Fruit fly (Drosophila melanogaster) whole organism, embryonic: Measurements from ENCODE around the gene Sema5c.
A peak's percentile ranks its signal among the peaks of the same experiment; 100 is the strongest.

Source experiments
- Ada2b ChIP-seq: fragments of 200-800 bp; sonication (Bioruptor generic); IDR thresholded peaks from 2 replicates; pipeline ENCODE4 v1.3.6; 2022; ENCODE audit warnings: missing biosample characterization, missing genetic modification characterization
- B-H2 ChIP-seq: fragments of 200-800 bp; sonication (Bioruptor generic); optimal IDR thresholded peaks from 2 replicates; lab custom pipeline; 2018; ENCODE audit warnings: missing biosample characterization, mild to moderate bottlenecking, missing genetic modification characterization
- CG10543 ChIP-seq: fragments of 200-800 bp; sonication (Bioruptor generic); optimal IDR thresholded peaks from 3 replicates; lab custom pipeline; 2017; ENCODE audit warnings: missing biosample characterization, mild to moderate bottlenecking, missing genetic modification characterization, moderate library complexity
- CG11504 ChIP-seq: fragments of 200-800 bp; sonication (Bioruptor generic); optimal IDR thresholded peaks from 3 replicates; lab custom pipeline; 2019; ENCODE audit warnings: missing biosample characterization, mild to moderate bottlenecking, missing genetic modification characterization, moderate library complexity
- CG13894 ChIP-seq: fragments of 200-800 bp; sonication (Bioruptor generic); optimal IDR thresholded peaks from 3 replicates; lab custom pipeline; 2018; ENCODE audit warnings: missing biosample characterization, mild to moderate bottlenecking, missing genetic modification characterization, moderate library complexity
- CG14441 ChIP-seq: fragments of 200-800 bp; sonication (Bioruptor generic); IDR thresholded peaks from 2 replicates; pipeline ENCODE4 v1.3.6; 2022; ENCODE audit warnings: missing biosample characterization, missing genetic modification characterization
- CG14667 ChIP-seq: fragments of 200-800 bp; sonication (Bioruptor generic); IDR thresholded peaks from 2 replicates; pipeline ENCODE4 v1.3.6; 2022; ENCODE audit warnings: missing biosample characterization, missing genetic modification characterization
- CG14860 ChIP-seq: fragments of 200-800 bp; sonication (Bioruptor generic); IDR thresholded peaks from 3 replicates; pipeline ENCODE4 v1.3.6; 2022; ENCODE audit warnings: missing biosample characterization, missing genetic modification characterization; ENCODE audit not compliant: partially characterized antibody
- CG1602 ChIP-seq: fragments of 200-800 bp; sonication (Bioruptor generic); optimal IDR thresholded peaks from 3 replicates; lab custom pipeline; 2016; ENCODE audit warnings: missing biosample characterization, missing genetic modification characterization
- CG1647 ChIP-seq: fragments of 200-800 bp; sonication (Bioruptor generic); optimal IDR thresholded peaks from 3 replicates; lab custom pipeline; 2016; ENCODE audit warnings: missing biosample characterization, missing genetic modification characterization
- CG16863 ChIP-seq: fragments of 200-800 bp; sonication (Bioruptor generic); optimal IDR thresholded peaks from 3 replicates; lab custom pipeline; 2016; ENCODE audit warnings: missing biosample characterization, missing genetic modification characterization
- CG1792 ChIP-seq: fragments of 200-800 bp; sonication (Bioruptor generic); optimal IDR thresholded peaks from 2 replicates; lab custom pipeline; 2016; ENCODE audit warnings: missing biosample characterization, missing genetic modification characterization
- CG2116 ChIP-seq: fragments of 200-800 bp; sonication (Bioruptor generic); optimal IDR thresholded peaks from 3 replicates; lab custom pipeline; 2018; ENCODE audit warnings: missing biosample characterization, mild to moderate bottlenecking, missing genetic modification characterization
- CG2875 ChIP-seq: fragments of 200-800 bp; sonication (Bioruptor generic); optimal IDR thresholded peaks from 2 replicates; lab custom pipeline; 2017; ENCODE audit warnings: missing biosample characterization, mild to moderate bottlenecking, missing genetic modification characterization, missing genetic modification reagents
- CG32772 ChIP-seq: fragments of 200-800 bp; sonication (Bioruptor generic); IDR thresholded peaks from 2 replicates; pipeline ENCODE4 v1.3.6; 2022; ENCODE audit warnings: missing biosample characterization, missing genetic modification characterization
- CG3726 ChIP-seq: fragments of 200-800 bp; sonication (Bioruptor generic); IDR thresholded peaks from 3 replicates; pipeline ENCODE4, ENCODE4 v1.3.6; 2022; ENCODE audit warnings: missing biosample characterization, missing genetic modification characterization
- CG3847 ChIP-seq: fragments of 200-800 bp; sonication (Bioruptor generic); IDR thresholded peaks from 2 replicates; pipeline ENCODE4 v1.3.6; 2022; ENCODE audit warnings: missing biosample characterization, missing genetic modification characterization
- CG8765 ChIP-seq: fragments of 200-800 bp; sonication (Bioruptor generic); IDR thresholded peaks from 2 replicates; pipeline ENCODE4 v1.3.6; 2022; ENCODE audit warnings: missing biosample characterization, missing genetic modification characterization
- CTCF ChIP-seq: fragments of 200-800 bp; sonication (Bioruptor generic); optimal IDR thresholded peaks from 2 replicates; lab custom pipeline; 2017; ENCODE audit warnings: missing biosample characterization, mild to moderate bottlenecking, missing genetic modification characterization, moderate library complexity
- Dek ChIP-seq: fragments of 200-800 bp; sonication (Bioruptor generic); optimal IDR thresholded peaks from 3 replicates; lab custom pipeline; 2019; ENCODE audit warnings: missing biosample characterization, mild to moderate bottlenecking, missing genetic modification characterization, moderate library complexity
- Doc2 ChIP-seq: fragments of 200-800 bp; sonication (Bioruptor generic); IDR thresholded peaks from 2 replicates; pipeline ENCODE4 v1.3.6; 2022; ENCODE audit warnings: missing biosample characterization, missing genetic modification characterization
- Ets65A ChIP-seq: fragments of 200-800 bp; sonication (Bioruptor generic); peaks from one replicate; lab custom pipeline; 2016; ENCODE audit warnings: missing biosample characterization, missing genetic modification characterization
- HLH4C ChIP-seq: fragments of 200-800 bp; sonication (Bioruptor generic); IDR thresholded peaks from 3 replicates; pipeline ENCODE4 v1.3.6; 2022; ENCODE audit warnings: missing biosample characterization, missing genetic modification characterization; ENCODE audit not compliant: partially characterized antibody
- Hr39 ChIP-seq: fragments of >200 bp; optimal IDR thresholded peaks from 2 replicates; lab custom pipeline; 2017
- Nf-YC ChIP-seq: fragments of 200-800 bp; optimal IDR thresholded peaks from 3 replicates; lab custom pipeline; 2019; ENCODE audit warnings: missing biosample characterization, mild to moderate bottlenecking, missing genetic modification characterization, moderate library complexity
- Opbp ChIP-seq: fragments of 200-800 bp; sonication (Bioruptor generic); IDR thresholded peaks from 3 replicates; pipeline ENCODE4 v1.3.6; 2022; ENCODE audit warnings: missing biosample characterization, missing genetic modification characterization; ENCODE audit not compliant: partially characterized antibody
- Sry-β ChIP-seq: fragments of 200-800 bp; sonication (Bioruptor generic); optimal IDR thresholded peaks from 2 replicates; lab custom pipeline; 2018; ENCODE audit warnings: missing biosample characterization, mild to moderate bottlenecking, missing genetic modification characterization, moderate library complexity
- Ssrp ChIP-seq: fragments of 200-800 bp; sonication (Bioruptor generic); optimal IDR thresholded peaks from 2 replicates; lab custom pipeline; 2018; ENCODE audit warnings: missing biosample characterization, mild to moderate bottlenecking, missing genetic modification characterization, moderate library complexity
- TFAM ChIP-seq: fragments of 200-800 bp; sonication (Bioruptor generic); optimal IDR thresholded peaks from 2 replicates; lab custom pipeline; 2017; ENCODE audit warnings: missing biosample characterization, missing genetic modification characterization, inconsistent platforms
- Vsx1 ChIP-seq: fragments of 200-800 bp; sonication (Bioruptor generic); optimal IDR thresholded peaks from 2 replicates; lab custom pipeline; 2017; ENCODE audit warnings: missing biosample characterization, mild to moderate bottlenecking, missing genetic modification characterization, missing genetic modification reagents
- bowl ChIP-seq: fragments of 200-800 bp; sonication (Bioruptor generic); IDR thresholded peaks from 2 replicates; pipeline ENCODE4 v1.3.6; 2022; ENCODE audit warnings: missing biosample characterization, missing genetic modification characterization
- br ChIP-seq: fragments of >200 bp; optimal IDR thresholded peaks from 2 replicates; lab custom pipeline; 2017
- corto ChIP-seq: fragments of 200-800 bp; sonication (Bioruptor generic); optimal IDR thresholded peaks from 2 replicates; lab custom pipeline; 2016; ENCODE audit warnings: missing biosample characterization, mild to moderate bottlenecking, missing genetic modification characterization, moderate library complexity
- dimm ChIP-seq: fragments of 200-800 bp; sonication (Bioruptor generic); IDR thresholded peaks from 2 replicates; pipeline ENCODE4 v1.3.6; 2022; ENCODE audit warnings: missing biosample characterization, missing genetic modification characterization
- eve ChIP-seq, 2 experiments: fragments of >200 bp; optimal IDR thresholded peaks; 2 replicates each; lab custom pipeline; 2017; ENCODE audit warnings: missing biosample characterization in 2 of 2, missing genetic modification characterization in 2 of 2
- fd102C ChIP-seq: fragments of 200-800 bp; sonication (Bioruptor generic); optimal IDR thresholded peaks from 2 replicates; lab custom pipeline; 2018; ENCODE audit warnings: missing biosample characterization, mild to moderate bottlenecking, missing genetic modification characterization, moderate library complexity
- fd96Cb ChIP-seq: fragments of 200-800 bp; sonication (Bioruptor generic); optimal IDR thresholded peaks from 2 replicates; lab custom pipeline; 2018; ENCODE audit warnings: missing biosample characterization, mild to moderate bottlenecking, missing genetic modification characterization, moderate library complexity
- gfzf ChIP-seq: fragments of 200-800 bp; sonication (Bioruptor generic); optimal IDR thresholded peaks from 2 replicates; lab custom pipeline; 2016; ENCODE audit warnings: missing biosample characterization, mild to moderate bottlenecking, missing genetic modification characterization, moderate library complexity
- her ChIP-seq: fragments of 200-800 bp; sonication (Bioruptor generic); optimal IDR thresholded peaks from 2 replicates; lab custom pipeline; 2016; ENCODE audit warnings: missing biosample characterization, missing genetic modification characterization
- jigr1 ChIP-seq: fragments of 200-800 bp; sonication (Bioruptor generic); IDR thresholded peaks from 3 replicates; pipeline ENCODE4 v1.3.6; 2022; ENCODE audit warnings: missing biosample characterization, missing genetic modification characterization
- kah ChIP-seq: fragments of 200-800 bp; sonication (Bioruptor generic); optimal IDR thresholded peaks from 2 replicates; lab custom pipeline; 2018; ENCODE audit warnings: missing biosample characterization, mild to moderate bottlenecking, missing genetic modification characterization
- kni ChIP-seq: fragments of 200-800 bp; sonication (Bioruptor generic); optimal IDR thresholded peaks from 3 replicates; lab custom pipeline; 2017; ENCODE audit warnings: mild to moderate bottlenecking, missing biosample characterization, missing genetic modification reagents, missing genetic modification characterization
- mam ChIP-seq: fragments of 200-800 bp; sonication (Bioruptor generic); optimal IDR thresholded peaks from 3 replicates; lab custom pipeline; 2016; ENCODE audit warnings: missing biosample characterization, missing genetic modification characterization
- onecut ChIP-seq: fragments of 200-800 bp; sonication (Bioruptor generic); IDR thresholded peaks from 2 replicates; pipeline ENCODE4 v1.3.6; 2022; ENCODE audit warnings: missing biosample characterization, missing genetic modification characterization
- p53 ChIP-seq: fragments of 200-800 bp; sonication (Bioruptor generic); optimal IDR thresholded peaks from 2 replicates; lab custom pipeline; 2016; ENCODE audit warnings: missing biosample characterization, missing genetic modification characterization
- pho ChIP-seq: fragments of 200-800 bp; sonication (Bioruptor generic); optimal IDR thresholded peaks from 2 replicates; lab custom pipeline; 2016; ENCODE audit warnings: missing biosample characterization, missing genetic modification characterization
- salm ChIP-seq: fragments of 200-800 bp; sonication (Bioruptor generic); optimal IDR thresholded peaks from 2 replicates; lab custom pipeline; 2018; ENCODE audit warnings: missing biosample characterization, mild to moderate bottlenecking, missing genetic modification characterization
- sima ChIP-seq: fragments of 200-800 bp; sonication (Bioruptor generic); optimal IDR thresholded peaks from 2 replicates; lab custom pipeline; 2016; ENCODE audit warnings: missing biosample characterization, missing genetic modification characterization
- slou ChIP-seq: fragments of 200-800 bp; sonication (Bioruptor generic); optimal IDR thresholded peaks from 3 replicates; lab custom pipeline; 2016; ENCODE audit warnings: missing biosample characterization, missing genetic modification characterization
- wek ChIP-seq: fragments of 200-800 bp; sonication (Bioruptor generic); optimal IDR thresholded peaks from 3 replicates; lab custom pipeline; 2018; ENCODE audit warnings: missing biosample characterization, mild to moderate bottlenecking, missing genetic modification characterization, moderate library complexity
- yki ChIP-seq: fragments of >200 bp; optimal IDR thresholded peaks from 3 replicates; lab custom pipeline; 2018
- zen ChIP-seq: fragments of 200-800 bp; sonication (Bioruptor generic); optimal IDR thresholded peaks from 3 replicates; lab custom pipeline; 2018; ENCODE audit warnings: missing biosample characterization, mild to moderate bottlenecking, missing genetic modification characterization, moderate library complexity

The Sema5c gene

dm6 chr3L:12037449-12038163 lies 44.0 kb downstream of the Sema5c start (continued):
- TF ChIP-seq TFAM (GFP tag; lab: Kevin White, UChicago), result no peak
- no peak for TF ChIP-seq Vsx1 (GFP tag; lab: Kevin White, UChicago)
- TF ChIP-seq CG13894 (tag; lab: Kevin White, UChicago), result peak; percentile 66
- TF ChIP-seq eve (GFP tag; optimal IDR thresholded peaks at IDR 0.05; lab: Kevin White, UChicago), result peak in 1 of 2 experiments; percentile 55
- TF ChIP-seq corto (GFP tag; lab: Kevin White, UChicago), result no peak
- TF ChIP-seq CG16863 (GFP tag; lab: Kevin White, UChicago), result peak; percentile 20
- no peak for TF ChIP-seq pho (GFP tag; lab: Kevin White, UChicago)
- TF ChIP-seq CG3726, result no peak
- no peak for TF ChIP-seq salm (tag; lab: Kevin White, UChicago)
- TF ChIP-seq CG1792 (GFP tag; lab: Kevin White, UChicago), result peak; percentile 36
- no peak for TF ChIP-seq jigr1
- TF ChIP-seq CG8765 (GFP tag; lab: Robert Waterston, UW), result no peak
- no peak for TF ChIP-seq her (GFP tag; lab: Kevin White, UChicago)
- TF ChIP-seq dimm (GFP tag; lab: Robert Waterston, UW), result no peak
- TF ChIP-seq br (lab: Kevin White, UChicago), result no peak
- TF ChIP-seq CG2116, result no peak
- peak; percentile 15 for TF ChIP-seq Ssrp
- TF ChIP-seq CTCF, result no peak
- TF ChIP-seq mam (GFP tag; lab: Kevin White, UChicago), result peak; percentile 1
- peak; percentile 62 for TF ChIP-seq Ada2b
- no peak for TF ChIP-seq B-H2 (GFP tag; lab: Kevin White, UChicago)
- TF ChIP-seq sima (GFP tag; lab: Kevin White, UChicago), result no peak
- TF ChIP-seq CG32772 (GFP tag; lab: Robert Waterston, UW), result peak; percentile 65
- no peak for TF ChIP-seq Dek (tag; lab: Kevin White, UChicago)
- TF ChIP-seq Ets65A, result peak; percentile 39
- no peak for TF ChIP-seq fd102C (GFP tag; lab: Kevin White, UChicago)
- TF ChIP-seq yki (lab: Kevin White, UChicago), result no peak
- no peak for TF ChIP-seq slou (GFP tag; lab: Kevin White, UChicago)
- TF ChIP-seq CG10543 (GFP tag; lab: Kevin White, UChicago), result no peak
- peak; percentile 58 for TF ChIP-seq CG11504 (tag; lab: Kevin White, UChicago)
- no peak for TF ChIP-seq p53 (GFP tag; lab: Kevin White, UChicago)
- no peak for TF ChIP-seq kni (GFP tag; lab: Kevin White, UChicago)
- no peak for TF ChIP-seq CG1647 (GFP tag; lab: Kevin White, UChicago)
- TF ChIP-seq CG2875 (GFP tag; lab: Kevin White, UChicago), result no peak
- no peak for TF ChIP-seq Doc2 (GFP tag; lab: Robert Waterston, UW)
- TF ChIP-seq HLH4C (GFP tag; lab: Robert Waterston, UW), result no peak
- peak; percentile 20 for TF ChIP-seq Sry-β
- TF ChIP-seq zen (tag; lab: Kevin White, UChicago), result no peak
- no peak for TF ChIP-seq Hr39
- no peak for TF ChIP-seq CG1602 (GFP tag; lab: Kevin White, UChicago)
- TF ChIP-seq gfzf, result no peak
- TF ChIP-seq CG14667 (GFP tag; lab: Robert Waterston, UW), result no peak; the same call in 1 of the 2 replicates
- no peak for TF ChIP-seq bowl (GFP tag; lab: Robert Waterston, UW)
- TF ChIP-seq Opbp (GFP tag; lab: Robert Waterston, UW), result no peak
- peak; percentile 79 for TF ChIP-seq fd96Cb (tag; lab: Kevin White, UChicago)
- TF ChIP-seq onecut, result peak; percentile 49
- TF ChIP-seq kah (GFP tag; lab: Kevin White, UChicago), result no peak
- no peak for TF ChIP-seq Nf-YC
- TF ChIP-seq wek (GFP tag; lab: Kevin White, UChicago), result no peak
- TF ChIP-seq CG14860 (GFP tag; lab: Robert Waterston, UW), result no peak
- TF ChIP-seq CG14441 (GFP tag; lab: Robert Waterston, UW), result peak; percentile 67
- no peak for TF ChIP-seq CG3847
